Worm (Caenorhabditis elegans) whole organism, young adult: ENCODE data around the gene elp-1.

ENCODE experiments used
- B0336.3 ChIP-seq: fragments of 200-800 bp; sonication (Bioruptor generic); IDR thresholded peaks from 2 replicates; pipeline ENCODE4 v1.3.6; 2022; ENCODE audit warnings: missing genetic modification characterization, missing compliant biosample characterization
- C06A6.2 ChIP-seq: fragments of 200-800 bp; sonication (Bioruptor generic); conservative IDR thresholded peaks from 2 replicates; pipeline ENCODE4 v1.3.6; 2022; ENCODE audit warnings: missing genetic modification characterization, missing compliant biosample characterization
- C17E4.6 ChIP-seq: fragments of 200-800 bp; sonication (Bioruptor generic); IDR thresholded peaks from 2 replicates; pipeline ENCODE4 v1.3.6; 2022; ENCODE audit warnings: missing genetic modification reagents, missing genetic modification characterization, missing compliant biosample characterization
- F10E7.11 ChIP-seq: sonication (generic microtip); optimal IDR thresholded peaks from 2 replicates; lab custom pipeline; 2017; ENCODE audit warnings: mild to moderate bottlenecking, missing genetic modification characterization, moderate library complexity, missing compliant biosample characterization
- F23B12.7 ChIP-seq: sonication (generic microtip); optimal IDR thresholded peaks from 2 replicates; lab custom pipeline; 2017; ENCODE audit warnings: missing genetic modification characterization, mild to moderate bottlenecking, missing compliant biosample characterization, antibody characterized with exemption, moderate library complexity; ENCODE audit not compliant: insufficient read depth
- F57A8.1 ChIP-seq: fragments of 200-800 bp; sonication (Bioruptor generic); optimal IDR thresholded peaks from 2 replicates; lab custom pipeline; 2018; ENCODE audit warnings: mild to moderate bottlenecking, missing genetic modification characterization, moderate library complexity, missing compliant biosample characterization
- K11D2.4 ChIP-seq: fragments of 200-800 bp; sonication (Bioruptor generic); IDR thresholded peaks from 2 replicates; pipeline ENCODE4 v1.3.6; 2022; ENCODE audit warnings: missing genetic modification reagents, missing genetic modification characterization, missing compliant biosample characterization
- T26A5.8 ChIP-seq: sonication (generic microtip); optimal IDR thresholded peaks from 2 replicates; lab custom pipeline; 2016; ENCODE audit warnings: missing genetic modification characterization, missing compliant biosample characterization
- Y53G8AR.9 ChIP-seq: fragments of 200-800 bp; sonication (Bioruptor generic); conservative IDR thresholded peaks from 2 replicates; pipeline ENCODE4 v1.3.6; 2022; ENCODE audit warnings: missing genetic modification reagents, missing genetic modification characterization, missing compliant biosample characterization
- Y56A3A.18 ChIP-seq: fragments of 200-800 bp; sonication (Bioruptor generic); IDR thresholded peaks from 2 replicates; pipeline ENCODE4 v1.3.6; 2022; ENCODE audit warnings: missing genetic modification reagents, missing genetic modification characterization, missing compliant biosample characterization
- ama-1 ChIP-seq, 3 experiments: fragments of 150-350 bp in 1 of 3; sonication (generic microtip) in 2 of 3; optimal IDR thresholded peaks; 2 replicates each; lab custom pipeline; 2014 to 2018; ENCODE audit warnings: missing biosample characterization in 2 of 3, missing genetic modification characterization in 2 of 3, missing genetic modification reagents in 2 of 3
- athp-1 ChIP-seq: sonication (generic microtip); optimal IDR thresholded peaks from 2 replicates; lab custom pipeline; 2017; ENCODE audit warnings: mild to moderate bottlenecking, missing genetic modification characterization, missing compliant biosample characterization
- bed-1 ChIP-seq: fragments of 200-800 bp; sonication (Bioruptor generic); IDR thresholded peaks from 2 replicates; pipeline ENCODE4 v1.3.6; 2022; ENCODE audit warnings: missing genetic modification reagents, missing genetic modification characterization, missing compliant biosample characterization
- cebp-1 ChIP-seq, 2 experiments: fragments of 200-800 bp in 1 of 2; sonication (Bioruptor generic) in 1 of 2; sonication (generic microtip) in 1 of 2; IDR thresholded peaks in 1 of 2; optimal IDR thresholded peaks in 1 of 2; 2 replicates each; pipeline versions ENCODE4 v1.3.6 to Lab custom; 2017 to 2022; ENCODE audit warnings: missing compliant biosample characterization in 2 of 2, missing genetic modification characterization in 2 of 2, mild to moderate bottlenecking in 1 of 2, missing genetic modification reagents in 1 of 2, moderate library complexity in 1 of 2
- ceh-27 ChIP-seq: fragments of 200-800 bp; sonication (Bioruptor generic); optimal IDR thresholded peaks from 2 replicates; lab custom pipeline; 2018; ENCODE audit warnings: mild to moderate bottlenecking, missing genetic modification characterization, moderate library complexity, missing compliant biosample characterization
- chd-7 ChIP-seq: sonication (generic microtip); optimal IDR thresholded peaks from 2 replicates; lab custom pipeline; 2016; ENCODE audit warnings: mild to moderate bottlenecking, missing genetic modification characterization, moderate library complexity, missing compliant biosample characterization
- dox-1 ChIP-seq: fragments of 200-800 bp; sonication (Bioruptor generic); IDR thresholded peaks from 2 replicates; pipeline ENCODE4 v1.3.6; 2022; ENCODE audit warnings: missing genetic modification reagents, missing genetic modification characterization, missing compliant biosample characterization
- dpl-1 ChIP-seq: fragments of 150-350 bp; optimal IDR thresholded peaks from 2 replicates; lab custom pipeline; 2014; ENCODE audit warnings: missing biosample characterization, missing genetic modification reagents, missing genetic modification characterization
- efl-1 ChIP-seq: fragments of 150-350 bp; optimal IDR thresholded peaks from 2 replicates; lab custom pipeline; 2014; ENCODE audit warnings: missing biosample characterization, missing genetic modification reagents, missing genetic modification characterization
- egl-18 ChIP-seq: fragments of 200-800 bp; sonication (Bioruptor generic); IDR thresholded peaks from 2 replicates; pipeline ENCODE4 v1.3.6; 2022; ENCODE audit warnings: missing genetic modification reagents, missing genetic modification characterization, missing compliant biosample characterization
- egl-44 ChIP-seq: fragments of 200-800 bp; sonication (Bioruptor generic); IDR thresholded peaks from 2 replicates; pipeline ENCODE4 v1.3.6; 2022; ENCODE audit warnings: missing genetic modification reagents, missing genetic modification characterization, missing compliant biosample characterization
- egrh-3 ChIP-seq: fragments of 200-800 bp; sonication (Bioruptor generic); IDR thresholded peaks from 2 replicates; pipeline ENCODE4 v1.3.6; 2022; ENCODE audit warnings: missing genetic modification reagents, missing genetic modification characterization, missing compliant biosample characterization
- ekl-4 ChIP-seq: fragments of 200-800 bp; sonication (Bioruptor generic); IDR thresholded peaks from 2 replicates; pipeline ENCODE4 v1.3.6; 2022; ENCODE audit warnings: missing genetic modification reagents, missing genetic modification characterization, missing compliant biosample characterization
- ets-4 ChIP-seq: fragments of 200-800 bp; sonication (Bioruptor generic); optimal IDR thresholded peaks from 2 replicates; lab custom pipeline; 2018; ENCODE audit warnings: mild to moderate bottlenecking, missing genetic modification characterization, missing compliant biosample characterization
- gei-17 ChIP-seq: fragments of 200-800 bp; sonication (Bioruptor generic); optimal IDR thresholded peaks from 2 replicates; lab custom pipeline; 2018; ENCODE audit warnings: mild to moderate bottlenecking, missing genetic modification characterization, missing compliant biosample characterization
- hlh-12 ChIP-seq: sonication (generic microtip); optimal IDR thresholded peaks from 2 replicates; lab custom pipeline; 2016; ENCODE audit warnings: missing genetic modification characterization, missing compliant biosample characterization
- hmg-1.2 ChIP-seq: fragments of 200-800 bp; sonication (Bioruptor generic); IDR thresholded peaks from 2 replicates; pipeline ENCODE4 v1.3.6; 2022; ENCODE audit warnings: missing genetic modification reagents, missing genetic modification characterization, missing compliant biosample characterization
- hmg-20 ChIP-seq: fragments of 200-800 bp; sonication (Bioruptor generic); IDR thresholded peaks from 2 replicates; pipeline ENCODE4 v1.3.6; 2022; ENCODE audit warnings: missing genetic modification reagents, missing genetic modification characterization, missing compliant biosample characterization
- hrde-1 ChIP-seq: sonication (generic microtip); optimal IDR thresholded peaks from 2 replicates; lab custom pipeline; 2016; ENCODE audit warnings: missing genetic modification characterization, mild to moderate bottlenecking, missing compliant biosample characterization, moderate library complexity, missing genotype, missing genetic modification reagents, borderline replicate concordance
- let-607 ChIP-seq, 2 experiments: fragments of 200-800 bp in 1 of 2; sonication (Bioruptor generic) in 1 of 2; sonication (generic microtip) in 1 of 2; optimal IDR thresholded peaks; 2 replicates each; lab custom pipeline; 2016 to 2018; ENCODE audit warnings: mild to moderate bottlenecking in 2 of 2, missing compliant biosample characterization in 2 of 2, missing genetic modification characterization in 2 of 2, moderate library complexity in 2 of 2, missing genotype in 1 of 2
- mel-28 ChIP-seq: sonication (generic microtip); optimal IDR thresholded peaks from 2 replicates; lab custom pipeline; 2016; ENCODE audit warnings: borderline replicate concordance, mild to moderate bottlenecking, missing genetic modification characterization, missing compliant biosample characterization
- nfya-1 ChIP-seq: sonication (generic microtip); optimal IDR thresholded peaks from 2 replicates; lab custom pipeline; 2017; ENCODE audit warnings: antibody characterized with exemption, missing compliant biosample characterization, missing genetic modification characterization, borderline replicate concordance; ENCODE audit not compliant: insufficient read depth
- nfya-2 ChIP-seq: fragments of 200-800 bp; sonication (Bioruptor generic); IDR thresholded peaks from 2 replicates; pipeline ENCODE4 v1.3.6; 2022; ENCODE audit warnings: missing genetic modification reagents, missing genetic modification characterization, missing compliant biosample characterization
- nhr-80 ChIP-seq: sonication (generic microtip); optimal IDR thresholded peaks from 2 replicates; lab custom pipeline; 2016; ENCODE audit warnings: missing genetic modification characterization, missing compliant biosample characterization
- rcor-1 ChIP-seq: fragments of 200-800 bp; sonication (Bioruptor generic); IDR thresholded peaks from 2 replicates; pipeline ENCODE4 v1.3.6; 2022; ENCODE audit warnings: missing genetic modification reagents, missing genetic modification characterization, missing compliant biosample characterization
- sea-2 ChIP-seq: fragments of 200-800 bp; sonication (Bioruptor generic); IDR thresholded peaks from 2 replicates; pipeline ENCODE4 v1.3.6; 2022; ENCODE audit warnings: missing genetic modification characterization, missing compliant biosample characterization
- snpc-1.3 ChIP-seq: sonication (generic microtip); optimal IDR thresholded peaks from 2 replicates; lab custom pipeline; 2017; ENCODE audit warnings: missing genetic modification characterization, mild to moderate bottlenecking, missing compliant biosample characterization, antibody characterized with exemption, moderate library complexity, missing genotype, missing genetic modification reagents; ENCODE audit not compliant: insufficient read depth
- snpc-4 ChIP-seq, 5 experiments: fragments of 150-350 bp in 1 of 5; sonication (generic microtip) in 4 of 5; optimal IDR thresholded peaks; 2 replicates each; lab custom pipeline; 2014 to 2018; ENCODE audit warnings: missing genetic modification characterization in 5 of 5, missing biosample characterization in 3 of 5, antibody characterized with exemption in 2 of 5, mild to moderate bottlenecking in 2 of 5, missing compliant biosample characterization in 2 of 5, missing genotype in 2 of 5, moderate library complexity in 2 of 5, missing genetic modification reagents in 1 of 5
- somi-1 ChIP-seq: fragments of 200-800 bp; sonication (Bioruptor generic); optimal IDR thresholded peaks from 2 replicates; lab custom pipeline; 2018; ENCODE audit warnings: mild to moderate bottlenecking, missing genetic modification characterization, missing compliant biosample characterization
- tbp1 ChIP-seq: fragments of 200-800 bp; sonication (Bioruptor generic); optimal IDR thresholded peaks from 2 replicates; lab custom pipeline; 2018; ENCODE audit warnings: mild to moderate bottlenecking, missing genetic modification characterization, missing compliant biosample characterization
- tbx-9 ChIP-seq: sonication (generic microtip); optimal IDR thresholded peaks from 2 replicates; lab custom pipeline; 2016; ENCODE audit warnings: borderline replicate concordance, missing genetic modification characterization, inconsistent platforms, missing compliant biosample characterization
- unc-130 ChIP-seq: sonication (generic microtip); optimal IDR thresholded peaks from 2 replicates; lab custom pipeline; 2016; ENCODE audit warnings: missing genetic modification reagents, missing genetic modification characterization, missing compliant biosample characterization
- ztf-18 ChIP-seq: sonication (generic microtip); optimal IDR thresholded peaks from 2 replicates; lab custom pipeline; 2016; ENCODE audit warnings: missing genotype, mild to moderate bottlenecking, missing genetic modification characterization, missing compliant biosample characterization
- ztf-26 ChIP-seq: sonication (generic microtip); optimal IDR thresholded peaks from 2 replicates; lab custom pipeline; 2017; ENCODE audit warnings: missing genetic modification characterization, missing compliant biosample characterization
- ztf-28 ChIP-seq: fragments of 200-800 bp; sonication (Bioruptor generic); IDR thresholded peaks from 2 replicates; pipeline ENCODE4 v1.3.6; 2022; ENCODE audit warnings: missing genetic modification reagents, missing genetic modification characterization, missing compliant biosample characterization
- ztf-6 ChIP-seq: fragments of 200-800 bp; sonication (Bioruptor generic); IDR thresholded peaks from 2 replicates; pipeline ENCODE4 v1.3.6; 2022; ENCODE audit warnings: missing genetic modification reagents, missing genetic modification characterization, missing compliant biosample characterization

Gene elp-1

ce11 chrV:20778257-20778697 is 8.3 kb upstream of the elp-1 start (continued):
- no peak for TF ChIP-seq ztf-28
- TF ChIP-seq K11D2.4, result peak; percentile 87
- no peak for TF ChIP-seq tbx-9
- TF ChIP-seq athp-1 (tag; lab: Kevin White, UChicago), result peak; percentile 3
- no peak for TF ChIP-seq nfya-1 (tag; lab: Kevin White, UChicago)
- no peak for TF ChIP-seq T26A5.8 (tag; lab: Kevin White, UChicago)
- peak; percentile 93 for TF ChIP-seq somi-1 (GFP tag; lab: Kevin White, UChicago)
- TF ChIP-seq hlh-12 (tag; lab: Kevin White, UChicago), result no peak
- peak; percentile 59 for TF ChIP-seq ets-4 (GFP tag; lab: Kevin White, UChicago)
- no peak for TF ChIP-seq hrde-1 (tag; lab: Kevin White, UChicago)
- no peak for TF ChIP-seq nfya-2 (GFP tag; lab: Robert Waterston, UW)
- no peak for TF ChIP-seq ama-1 (optimal IDR thresholded peaks at IDR 0.05; lab: Kevin White, UChicago)
- TF ChIP-seq ama-1 (GFP tag; optimal IDR thresholded peaks at IDR 0.05; lab: Kevin White, UChicago), result no peak
- TF ChIP-seq snpc-1.3 (tag; lab: Kevin White, UChicago), result peak; percentile 48
- TF ChIP-seq bed-1 (GFP tag; lab: Robert Waterston, UW), result no peak
- TF ChIP-seq efl-1 (GFP tag; lab: Kevin White, UChicago), result no peak
- TF ChIP-seq C17E4.6 (GFP tag; lab: Robert Waterston, UW), result no peak
- peak; percentile 50; the same call in 1 of the 2 replicates for TF ChIP-seq egrh-3 (GFP tag; lab: Robert Waterston, UW)
- TF ChIP-seq dox-1, result peak; percentile 82
- TF ChIP-seq ceh-27 (GFP tag; lab: Kevin White, UChicago), result peak; percentile 98
- TF ChIP-seq unc-130 (GFP tag; lab: Kevin White, UChicago), result no peak
- peak; percentile 79 for TF ChIP-seq nhr-80 (tag; lab: Kevin White, UChicago)
- TF ChIP-seq chd-7 (tag; lab: Kevin White, UChicago), result peak; percentile 94
- TF ChIP-seq let-607 (tag; optimal IDR thresholded peaks at IDR 0.05; lab: Kevin White, UChicago), result peak; percentile 85 to 91
- TF ChIP-seq F23B12.7 (tag; lab: Kevin White, UChicago), result no peak
- TF ChIP-seq ztf-18 (tag; lab: Kevin White, UChicago), result peak; percentile 53
- peak; percentile 78; the same call in 1 of the 2 replicates for TF ChIP-seq egl-44 (GFP tag; lab: Robert Waterston, UW)
- TF ChIP-seq F10E7.11, result no peak
- peak; percentile 64; the same call in 1 of the 2 replicates for TF ChIP-seq Y56A3A.18 (GFP tag; lab: Robert Waterston, UW)
- TF ChIP-seq tbp1 (GFP tag; lab: Kevin White, UChicago), result peak; percentile 69
- no peak for TF ChIP-seq snpc-4 (GFP tag; optimal IDR thresholded peaks at IDR 0.05; lab: Kevin White, UChicago)
- TF ChIP-seq snpc-4 (tag; optimal IDR thresholded peaks at IDR 0.05; lab: Kevin White, UChicago), result peak in 3 of 4 experiments; percentile 14 to 80 (median 79)
- peak; percentile 76 for TF ChIP-seq hmg-20 (GFP tag; lab: Robert Waterston, UW)
- TF ChIP-seq ztf-26 (tag; lab: Kevin White, UChicago), result peak; percentile 84
- no peak for TF ChIP-seq sea-2 (GFP tag; lab: Robert Waterston, UW)
- TF ChIP-seq C06A6.2 (GFP tag; lab: Robert Waterston, UW), result peak; percentile 88
- peak; percentile 94 for TF ChIP-seq hmg-1.2
- TF ChIP-seq mel-28 (tag; lab: Kevin White, UChicago), result no peak
- no peak for TF ChIP-seq F57A8.1 (GFP tag; lab: Kevin White, UChicago)
- TF ChIP-seq rcor-1 (GFP tag; lab: Robert Waterston, UW), result peak; percentile 74
- TF ChIP-seq cebp-1 (GFP tag; IDR thresholded peaks at IDR 0.05; lab: Robert Waterston, UW), result 0 out of 2 replicates have a peak, but pooled peaks have one; percentile 26
- TF ChIP-seq cebp-1 (tag; optimal IDR thresholded peaks at IDR 0.05; lab: Kevin White, UChicago), result peak; percentile 92
- peak; percentile 84 for TF ChIP-seq B0336.3 (GFP tag; lab: Robert Waterston, UW)
- peak; percentile 78 for TF ChIP-seq gei-17
- TF ChIP-seq dpl-1 (GFP tag; lab: Kevin White, UChicago), result no peak
- no peak for TF ChIP-seq egl-18 (GFP tag; lab: Robert Waterston, UW)
- peak; percentile 76; the same call in 1 of the 2 replicates for TF ChIP-seq Y53G8AR.9 (GFP tag; lab: Robert Waterston, UW)
- peak; percentile 82 for TF ChIP-seq ekl-4 (GFP tag; lab: Robert Waterston, UW)
- 0 out of 2 replicates have a peak, but pooled peaks have one; percentile 64 for TF ChIP-seq ztf-6 (GFP tag; lab: Robert Waterston, UW)
